Worm (Caenorhabditis elegans) whole organism, midembryonic: ENCODE data around the gene hlh-1.

Source experiments
- T22C8.4 ChIP-seq: fragments of 200-800 bp; sonication (Bioruptor generic); IDR thresholded peaks from 2 replicates; pipeline ENCODE4 v1.3.6; 2022; ENCODE audit warnings: missing genetic modification characterization, missing compliant biosample characterization
- cog-1 ChIP-seq: sonication (generic microtip); optimal IDR thresholded peaks from 2 replicates; lab custom pipeline; 2016; ENCODE audit warnings: missing genetic modification characterization, missing compliant biosample characterization
- flt-1 ChIP-seq: fragments of 200-800 bp; sonication (Bioruptor generic); IDR thresholded peaks from 2 replicates; pipeline ENCODE4 v1.3.6; 2022; ENCODE audit warnings: missing genetic modification characterization, missing compliant biosample characterization
- klf-2 ChIP-seq: fragments of 200-800 bp; sonication (Bioruptor generic); conservative IDR thresholded peaks from 2 replicates; pipeline ENCODE4 v1.3.6; 2022; ENCODE audit warnings: missing genetic modification reagents, missing genetic modification characterization, missing compliant biosample characterization
- med-1 ChIP-seq: sonication (generic microtip); optimal IDR thresholded peaks from 2 replicates; lab custom pipeline; 2017; ENCODE audit warnings: missing genetic modification characterization, mild to moderate bottlenecking, missing compliant biosample characterization, antibody characterized with exemption, missing genetic modification reagents; ENCODE audit not compliant: insufficient read depth
- ref-1 ChIP-seq: fragments of 200-800 bp; sonication (Bioruptor generic); conservative IDR thresholded peaks from 2 replicates; pipeline ENCODE4 v1.3.6; 2022; ENCODE audit warnings: missing genetic modification reagents, missing genetic modification characterization, missing compliant biosample characterization
- tab-1 ChIP-seq: fragments of 200-800 bp; sonication (Bioruptor generic); IDR thresholded peaks from 2 replicates; pipeline ENCODE4 v1.3.6; 2022; ENCODE audit warnings: missing genetic modification characterization, missing compliant biosample characterization
- ztf-23 ChIP-seq: fragments of 200-800 bp; sonication (Bioruptor generic); IDR thresholded peaks from 2 replicates; pipeline ENCODE4 v1.3.6; 2022; ENCODE audit warnings: missing genetic modification reagents, missing genetic modification characterization, missing compliant biosample characterization
- ztf-29 ChIP-seq: fragments of 200-800 bp; sonication (Bioruptor generic); IDR thresholded peaks from 2 replicates; pipeline ENCODE4 v1.3.6; 2022; ENCODE audit warnings: missing genetic modification reagents, missing genetic modification characterization, missing compliant biosample characterization

hlh-1 gene

DNA sequence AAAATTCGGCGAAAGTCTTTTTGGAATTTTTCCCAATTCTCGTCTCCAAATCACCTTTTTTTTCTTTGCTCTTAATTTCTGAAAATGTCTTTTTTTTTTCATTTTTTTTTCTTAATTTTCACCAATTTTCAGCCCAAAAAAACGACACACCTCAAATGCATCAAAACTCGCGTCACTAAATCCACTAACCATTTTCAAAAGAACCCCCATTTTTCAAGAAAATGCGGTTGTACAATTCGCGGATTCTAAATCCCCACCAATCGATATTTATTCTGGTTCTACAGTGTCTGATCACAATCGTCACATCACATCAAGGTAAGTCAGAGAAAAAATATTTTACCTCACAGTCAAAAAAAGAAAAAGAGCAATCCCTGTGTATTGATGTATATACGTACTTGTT lies 53.5 kb downstream of the hlh-1 start, which contains the start of gene vab-1:
Gene vab-1, plus strand, starts transcription at position 133 of the 400 bp plus-strand sequence.
- TF ChIP-seq ztf-23 (GFP tag; lab: Robert Waterston, UW) (no peak), T22C8.4 (no peak), klf-2 (GFP tag; lab: Robert Waterston, UW) (no peak), tab-1 (no peak), ztf-29 (GFP tag; lab: Robert Waterston, UW) (no peak), flt-1 (GFP tag; lab: Robert Waterston, UW) (no peak), ref-1 (GFP tag; lab: Robert Waterston, UW) (no peak), med-1 (GFP tag; lab: Kevin White, UChicago) (no peak), cog-1 (tag; lab: Kevin White, UChicago) (no peak)
